Fruit fly (Drosophila melanogaster) whole organism, pupa: ENCODE results near the gene Hsc70-2.
A peak's percentile ranks its signal among the peaks of the same experiment; 100 is the strongest.

ENCODE experiments used
- CG10348 ChIP-seq: fragments of 200-800 bp; sonication (Bioruptor generic); IDR thresholded peaks from 2 replicates; pipeline ENCODE4 v1.3.6; 2022; ENCODE audit warnings: missing biosample characterization, missing genetic modification characterization
- CG12605 ChIP-seq: fragments of 200-800 bp; sonication (Bioruptor generic); IDR thresholded peaks from 2 replicates; pipeline ENCODE4 v1.3.6; 2022; ENCODE audit warnings: missing biosample characterization, missing genetic modification characterization
- CG13204 ChIP-seq: fragments of 200-800 bp; sonication (Bioruptor generic); optimal IDR thresholded peaks from 2 replicates; lab custom pipeline; 2018; ENCODE audit warnings: missing biosample characterization, mild to moderate bottlenecking, missing genetic modification characterization, moderate library complexity
- CG14655 ChIP-seq: fragments of 200-800 bp; sonication (Bioruptor generic); optimal IDR thresholded peaks from 3 replicates; lab custom pipeline; 2017; ENCODE audit warnings: mild to moderate bottlenecking, missing biosample characterization, missing genetic modification reagents, missing genetic modification characterization
- CG15710 ChIP-seq: fragments of 200-800 bp; sonication (Bioruptor generic); optimal IDR thresholded peaks from 2 replicates; lab custom pipeline; 2018; ENCODE audit warnings: missing biosample characterization, mild to moderate bottlenecking, missing genetic modification characterization, moderate library complexity
- CG17806 ChIP-seq: fragments of 200-800 bp; sonication (Bioruptor generic); optimal IDR thresholded peaks from 2 replicates; lab custom pipeline; 2018; ENCODE audit warnings: missing biosample characterization, mild to moderate bottlenecking, missing genetic modification characterization, moderate library complexity
- CG32121 ChIP-seq: fragments of 200-800 bp; sonication (Bioruptor generic); IDR thresholded peaks from 2 replicates; pipeline ENCODE4 v1.3.6; 2022; ENCODE audit warnings: missing biosample characterization, missing genetic modification characterization
- CG34367 ChIP-seq: fragments of 200-800 bp; sonication (Bioruptor generic); optimal IDR thresholded peaks from 2 replicates; lab custom pipeline; 2018; ENCODE audit warnings: missing biosample characterization, mild to moderate bottlenecking, missing genetic modification characterization
- CG4496 ChIP-seq: fragments of 200-800 bp; sonication (Bioruptor generic); IDR thresholded peaks from 3 replicates; pipeline ENCODE4 v1.3.6; 2022; ENCODE audit warnings: missing biosample characterization, missing genetic modification characterization
- CG8159 ChIP-seq: fragments of 200-800 bp; sonication (Bioruptor generic); optimal IDR thresholded peaks from 3 replicates; lab custom pipeline; 2018; ENCODE audit warnings: missing biosample characterization, mild to moderate bottlenecking, missing genetic modification characterization, moderate library complexity
- CG8301 ChIP-seq: fragments of 200-800 bp; sonication (Bioruptor generic); optimal IDR thresholded peaks from 2 replicates; lab custom pipeline; 2018; ENCODE audit warnings: missing biosample characterization, mild to moderate bottlenecking, missing genetic modification characterization
- CG9948 ChIP-seq: fragments of 200-800 bp; sonication (Bioruptor generic); optimal IDR thresholded peaks from 2 replicates; lab custom pipeline; 2018; ENCODE audit warnings: missing biosample characterization, mild to moderate bottlenecking, missing genetic modification characterization, moderate library complexity
- D1 ChIP-seq: fragments of 200-800 bp; sonication (Bioruptor generic); optimal IDR thresholded peaks from 2 replicates; lab custom pipeline; 2018; ENCODE audit warnings: missing biosample characterization, mild to moderate bottlenecking, missing genetic modification characterization, moderate library complexity
- EcR ChIP-seq: fragments of 200-800 bp; sonication (Bioruptor generic); optimal IDR thresholded peaks from 3 replicates; lab custom pipeline; 2019; ENCODE audit warnings: missing biosample characterization, missing genetic modification characterization, mild to moderate bottlenecking, moderate library complexity, missing genetic modification reagents
- Ets98B ChIP-seq: fragments of 200-800 bp; sonication (Bioruptor generic); IDR thresholded peaks from 2 replicates; pipeline ENCODE4 v1.3.6; 2022; ENCODE audit warnings: missing biosample characterization, missing genetic modification characterization
- Pif1A ChIP-seq: fragments of 200-800 bp; sonication (Bioruptor generic); optimal IDR thresholded peaks from 3 replicates; lab custom pipeline; 2016; ENCODE audit warnings: missing biosample characterization, missing genetic modification characterization
- Pif1B ChIP-seq: fragments of 200-800 bp; sonication (Bioruptor generic); optimal IDR thresholded peaks from 3 replicates; lab custom pipeline; 2016; ENCODE audit warnings: missing biosample characterization, missing genetic modification characterization
- Snoo ChIP-seq: fragments of 200-800 bp; sonication (Bioruptor generic); optimal IDR thresholded peaks from 3 replicates; lab custom pipeline; 2017; ENCODE audit warnings: missing biosample characterization, mild to moderate bottlenecking, missing genetic modification characterization, inconsistent platforms
- fd96Ca ChIP-seq: fragments of 200-800 bp; sonication (Bioruptor generic); IDR thresholded peaks from 3 replicates; pipeline ENCODE4 v1.3.6; 2022; ENCODE audit warnings: missing biosample characterization, missing genetic modification characterization
- gl ChIP-seq: fragments of 200-800 bp; sonication (Bioruptor generic); optimal IDR thresholded peaks from 2 replicates; lab custom pipeline; 2018; ENCODE audit warnings: missing biosample characterization, mild to moderate bottlenecking, missing genetic modification characterization
- rn ChIP-seq: fragments of 200-800 bp; sonication (Bioruptor generic); IDR thresholded peaks from 2 replicates; pipeline ENCODE4 v1.3.6; 2022; ENCODE audit warnings: missing biosample characterization, missing genetic modification characterization

Gene Hsc70-2

dm6 chr3R:13010905-13011620, 33.5 kb upstream of the Hsc70-2 start, which contains the start of gene CG8031:
TSS of gene CG8031 (minus strand) at chr3R:13011310.
- TF ChIP-seq Ets98B (GFP tag; lab: Robert Waterston, UW) (peak; percentile 12; the same call in 1 of the 2 replicates), D1 (tag; lab: Kevin White, UChicago) (no peak), CG10348 (no peak), gl (tag; lab: Kevin White, UChicago) (no peak), CG4496 (GFP tag; lab: Robert Waterston, UW) (0 out of 3 replicates have a peak, but pooled peaks have one; percentile 29), EcR (peak; percentile 100), CG17806 (tag; lab: Kevin White, UChicago) (no peak), Pif1B (GFP tag; lab: Kevin White, UChicago) (no peak), CG8159 (tag; lab: Kevin White, UChicago) (peak; percentile 99), CG14655 (GFP tag; lab: Kevin White, UChicago) (no peak), CG15710 (tag; lab: Kevin White, UChicago) (no peak)

- TF ChIP-seq Pif1A (GFP tag; lab: Kevin White, UChicago) = no peak
- TF ChIP-seq CG4496 (GFP tag; lab: Robert Waterston, UW) = peak; percentile 23; the same call in 1 of the 3 replicates
- TF ChIP-seq CG12605 (GFP tag; lab: Robert Waterston, UW) = peak; percentile 14; the same call in 1 of the 2 replicates
These were observed 33.0 kb upstream of the Hsc70-2 start, which contains the start of gene CtBP for dm6 chr3R:13011621-13011963. TSS of gene CtBP (plus strand) at chr3R:13011649.

dm6 chr3R:13012351-13012750, 32.2 kb upstream of the Hsc70-2 start:
- peak; percentile 58 for TF ChIP-seq gl (tag; lab: Kevin White, UChicago)
- peak; percentile 90 for TF ChIP-seq fd96Ca
- TF ChIP-seq Snoo = peak; percentile 47
- TF ChIP-seq CG32121 (GFP tag; lab: Robert Waterston, UW) = peak; percentile 91
- TF ChIP-seq CG4496 (GFP tag; lab: Robert Waterston, UW) = peak; percentile 91
- peak; percentile 73; the same call in 1 of the 2 replicates for TF ChIP-seq CG12605 (GFP tag; lab: Robert Waterston, UW)
- peak; percentile 43; the same call in 1 of the 2 replicates for TF ChIP-seq rn (GFP tag; lab: Robert Waterston, UW)
- TF ChIP-seq CG10348 = peak; percentile 48; the same call in 1 of the 2 replicates
- TF ChIP-seq CG8159 (tag; lab: Kevin White, UChicago) = peak; percentile 68
- peak; percentile 47 for TF ChIP-seq CG13204 (GFP tag; lab: Kevin White, UChicago)
- TF ChIP-seq CG15710 (tag; lab: Kevin White, UChicago) = peak; percentile 65
- TF ChIP-seq Pif1B (GFP tag; lab: Kevin White, UChicago) = peak; percentile 63
- peak; percentile 56 for TF ChIP-seq CG17806 (tag; lab: Kevin White, UChicago)
- TF ChIP-seq EcR = peak; percentile 72
- TF ChIP-seq CG14655 (GFP tag; lab: Kevin White, UChicago) = no peak
- TF ChIP-seq D1 (tag; lab: Kevin White, UChicago) = no peak
- TF ChIP-seq CG8301 (tag; lab: Kevin White, UChicago) = peak; percentile 60
- TF ChIP-seq Ets98B (GFP tag; lab: Robert Waterston, UW) = peak; percentile 89
- TF ChIP-seq Pif1A (GFP tag; lab: Kevin White, UChicago) = peak; percentile 75
- TF ChIP-seq CG9948 (tag; lab: Kevin White, UChicago) = peak; percentile 47
- TF ChIP-seq CG34367 (tag; lab: Kevin White, UChicago) = peak; percentile 53

- TF ChIP-seq CG15710 (tag; lab: Kevin White, UChicago) = no peak
- TF ChIP-seq fd96Ca = peak; percentile 32; the same call in 1 of the 3 replicates
- no peak for TF ChIP-seq CG10348
- TF ChIP-seq gl (tag; lab: Kevin White, UChicago) = no peak
- TF ChIP-seq CG9948 (tag; lab: Kevin White, UChicago) = no peak
- TF ChIP-seq CG32121 (GFP tag; lab: Robert Waterston, UW) = 0 out of 2 replicates have a peak, but pooled peaks have one; percentile 14
- no peak for TF ChIP-seq EcR
- peak; percentile 70 for TF ChIP-seq CG13204 (GFP tag; lab: Kevin White, UChicago)
- no peak for TF ChIP-seq CG14655 (GFP tag; lab: Kevin White, UChicago)
- peak; percentile 18; the same call in 1 of the 2 replicates for TF ChIP-seq CG12605 (GFP tag; lab: Robert Waterston, UW)
- no peak for TF ChIP-seq Snoo
- no peak for TF ChIP-seq D1 (tag; lab: Kevin White, UChicago)
- TF ChIP-seq CG17806 (tag; lab: Kevin White, UChicago) = no peak
- TF ChIP-seq CG34367 (tag; lab: Kevin White, UChicago) = no peak
- TF ChIP-seq CG4496 (GFP tag; lab: Robert Waterston, UW) = 0 out of 3 replicates have a peak, but pooled peaks have one; percentile 16
- no peak for TF ChIP-seq Ets98B (GFP tag; lab: Robert Waterston, UW)
- TF ChIP-seq Pif1A (GFP tag; lab: Kevin White, UChicago) = no peak
- TF ChIP-seq CG8301 (tag; lab: Kevin White, UChicago) = no peak
- TF ChIP-seq CG8159 (tag; lab: Kevin White, UChicago) = no peak
- TF ChIP-seq Pif1B (GFP tag; lab: Kevin White, UChicago) = no peak
- TF ChIP-seq rn (GFP tag; lab: Robert Waterston, UW) = no peak
These were observed 31.6 kb upstream of the Hsc70-2 start for dm6 chr3R:13012990-13013389.

- TF ChIP-seq rn (GFP tag; lab: Robert Waterston, UW) (0 out of 2 replicates have a peak, but pooled peaks have one; percentile 30), CG8159 (tag; lab: Kevin White, UChicago) (no peak), Snoo (no peak), Ets98B (GFP tag; lab: Robert Waterston, UW) (peak; percentile 34), CG14655 (GFP tag; lab: Kevin White, UChicago) (peak; percentile 22), CG12605 (GFP tag; lab: Robert Waterston, UW) (0 out of 2 replicates have a peak, but pooled peaks have one; percentile 9), CG4496 (GFP tag; lab: Robert Waterston, UW) (peak; percentile 58), D1 (tag; lab: Kevin White, UChicago) (no peak), CG9948 (tag; lab: Kevin White, UChicago) (no peak), CG32121 (GFP tag; lab: Robert Waterston, UW) (peak; percentile 54; the same call in 1 of the 2 replicates), fd96Ca (peak; percentile 48; the same call in 2 of the 3 replicates)
These were observed 30.2 kb upstream of the Hsc70-2 start for dm6 chr3R:13014168-13014881.
